Fruit fly (Drosophila melanogaster) whole organism, wandering third instar larva: ENCODE data around the gene CG32267.
A peak's percentile ranks its signal among the peaks of the same experiment; 100 is the strongest.

Source experiments
- Abd-B ChIP-seq: fragments of >200 bp; optimal IDR thresholded peaks from 2 replicates; lab custom pipeline; 2017; ENCODE audit warnings: missing biosample characterization, missing genetic modification characterization
- CG32264 ChIP-seq: fragments of 200-800 bp; sonication (Bioruptor generic); optimal IDR thresholded peaks from 2 replicates; lab custom pipeline; 2016; ENCODE audit warnings: missing biosample characterization, missing genetic modification characterization
- CG9705 ChIP-seq: fragments of 200-800 bp; sonication (Bioruptor generic); optimal IDR thresholded peaks from 2 replicates; lab custom pipeline; 2018; ENCODE audit warnings: missing biosample characterization, mild to moderate bottlenecking, missing genetic modification characterization
- CrebA ChIP-seq: fragments of 200-800 bp; sonication (Bioruptor generic); optimal IDR thresholded peaks from 2 replicates; lab custom pipeline; 2016; ENCODE audit warnings: missing biosample characterization, mild to moderate bottlenecking, missing genetic modification characterization, borderline replicate concordance
- Dfd ChIP-seq: fragments of >200 bp; optimal IDR thresholded peaks from 2 replicates; lab custom pipeline; 2017; ENCODE audit warnings: missing biosample characterization, missing genetic modification characterization
- Dif ChIP-seq: fragments of 200-275, 200-300 bp; sonication (Bioruptor generic); optimal IDR thresholded peaks from 2 replicates; lab custom pipeline; 2018; ENCODE audit warnings: missing biosample characterization, missing genetic modification characterization; ENCODE audit not compliant: partially characterized antibody
- GATAd ChIP-seq: sonication (Bioruptor generic); optimal IDR thresholded peaks from 2 replicates; lab custom pipeline; 2016; ENCODE audit warnings: missing biosample characterization, missing genetic modification characterization
- HLH106 ChIP-seq: fragments of 200-800 bp; optimal IDR thresholded peaks from 3 replicates; lab custom pipeline; 2019; ENCODE audit warnings: missing biosample characterization, mild to moderate bottlenecking, missing genetic modification characterization, moderate library complexity
- Hnf4 ChIP-seq: fragments of 200-800 bp; sonication (Bioruptor generic); optimal IDR thresholded peaks from 2 replicates; lab custom pipeline; 2016; ENCODE audit warnings: missing biosample characterization, mild to moderate bottlenecking, missing genetic modification characterization
- Hr78 ChIP-seq: fragments of >200 bp; optimal IDR thresholded peaks from 2 replicates; lab custom pipeline; 2017; ENCODE audit warnings: missing biosample characterization, missing genetic modification characterization
- Hr83 ChIP-seq: fragments of 200-300 bp; sonication (Bioruptor generic); optimal IDR thresholded peaks from 2 replicates; lab custom pipeline; 2016; ENCODE audit warnings: missing biosample characterization, mild to moderate bottlenecking, missing genetic modification characterization, moderate library complexity; ENCODE audit not compliant: poor library complexity, severe bottlenecking
- Jra ChIP-seq: sonication (Bioruptor generic); optimal IDR thresholded peaks from 2 replicates; lab custom pipeline; 2016; ENCODE audit warnings: missing biosample characterization, missing genetic modification characterization
- Mio ChIP-seq: sonication (Bioruptor generic); optimal IDR thresholded peaks from 2 replicates; lab custom pipeline; 2016; ENCODE audit warnings: missing biosample characterization, missing genetic modification characterization
- Myc ChIP-seq: fragments of >200 bp; optimal IDR thresholded peaks from 2 replicates; lab custom pipeline; 2017
- N ChIP-seq: fragments of >200 bp; optimal IDR thresholded peaks from 2 replicates; lab custom pipeline; 2018; ENCODE audit warnings: missing biosample characterization, missing external identifiers, missing genetic modification characterization
- OdsH ChIP-seq: fragments of 200-800 bp; sonication (Bioruptor generic); optimal IDR thresholded peaks from 2 replicates; lab custom pipeline; 2016; ENCODE audit warnings: missing biosample characterization, mild to moderate bottlenecking, missing genetic modification characterization
- Rel ChIP-seq, 2 experiments: fragments of 200-800 bp; sonication (Bioruptor generic) in 1 of 2; optimal IDR thresholded peaks; 2 replicates in 1 of 2; 3 replicates in 1 of 2; lab custom pipeline; 2016 to 2019; ENCODE audit warnings: mild to moderate bottlenecking in 2 of 2, missing biosample characterization in 2 of 2, missing genetic modification characterization in 2 of 2, moderate library complexity in 1 of 2
- Sp1 ChIP-seq: fragments of 200-800 bp; sonication (Bioruptor generic); optimal IDR thresholded peaks from 3 replicates; lab custom pipeline; 2019; ENCODE audit warnings: missing biosample characterization, mild to moderate bottlenecking, missing genetic modification characterization, moderate library complexity
- Vsx2 ChIP-seq: fragments of 200-300, 225-300 bp; sonication (Bioruptor generic); optimal IDR thresholded peaks from 2 replicates; lab custom pipeline; 2018; ENCODE audit warnings: missing biosample characterization, missing genetic modification characterization; ENCODE audit not compliant: partially characterized antibody
- br ChIP-seq: fragments of 200-800 bp; sonication (Bioruptor generic); optimal IDR thresholded peaks from 2 replicates; lab custom pipeline; 2016; ENCODE audit warnings: missing biosample characterization, missing genetic modification characterization
- brk ChIP-seq: fragments of 200-800 bp; sonication (Bioruptor generic); optimal IDR thresholded peaks from 2 replicates; lab custom pipeline; 2016; ENCODE audit warnings: missing biosample characterization, mild to moderate bottlenecking, missing genetic modification characterization
- dl ChIP-seq, 2 experiments: fragments of 175-275, 200-275 bp in 1 of 2; fragments of 200-275 bp in 1 of 2; sonication (Bioruptor generic); optimal IDR thresholded peaks; lab custom pipeline; 2018; ENCODE audit warnings: mild to moderate bottlenecking in 2 of 2, missing biosample characterization in 2 of 2, missing genetic modification characterization in 2 of 2, moderate library complexity in 2 of 2; ENCODE audit not compliant: partially characterized antibody in 2 of 2, insufficient read depth in 1 of 2
- dmrt93B ChIP-seq: fragments of 200-800 bp; sonication (Bioruptor generic); optimal IDR thresholded peaks from 2 replicates; lab custom pipeline; 2018; ENCODE audit warnings: missing biosample characterization, mild to moderate bottlenecking, missing genetic modification characterization
- dsf ChIP-seq: sonication (Bioruptor generic); optimal IDR thresholded peaks from 2 replicates; lab custom pipeline; 2016; ENCODE audit warnings: missing biosample characterization, missing genetic modification characterization, borderline replicate concordance
- ey ChIP-seq: fragments of 200-800 bp; sonication (Bioruptor generic); optimal IDR thresholded peaks from 2 replicates; lab custom pipeline; 2016; ENCODE audit warnings: missing biosample characterization, missing genetic modification characterization
- foxo ChIP-seq, 2 experiments: fragments of 200-800 bp; sonication (Bioruptor generic); optimal IDR thresholded peaks; 2 replicates in 1 of 2; 3 replicates in 1 of 2; lab custom pipeline; 2016 to 2017; ENCODE audit warnings: missing biosample characterization in 2 of 2, missing genetic modification characterization in 2 of 2
- fru ChIP-seq: fragments of 200-800 bp; sonication (Bioruptor generic); optimal IDR thresholded peaks from 3 replicates; lab custom pipeline; 2016; ENCODE audit warnings: missing biosample characterization, mild to moderate bottlenecking, missing genetic modification characterization
- h ChIP-seq: fragments of 200-800 bp; sonication (Bioruptor generic); optimal IDR thresholded peaks from 3 replicates; lab custom pipeline; 2016; ENCODE audit warnings: missing biosample characterization, mild to moderate bottlenecking, missing genetic modification characterization
- jim ChIP-seq: fragments of 175-275, 200-325 bp; sonication (Bioruptor generic); optimal IDR thresholded peaks from 2 replicates; lab custom pipeline; 2016; ENCODE audit warnings: missing biosample characterization, mild to moderate bottlenecking, missing genetic modification characterization
- lola ChIP-seq: fragments of >200 bp; optimal IDR thresholded peaks from 2 replicates; lab custom pipeline; 2017; ENCODE audit warnings: missing biosample characterization, missing genetic modification characterization
- pan ChIP-seq: fragments of >200 bp; optimal IDR thresholded peaks from 2 replicates; lab custom pipeline; 2017
- psq ChIP-seq: fragments of 200-800 bp; sonication (Bioruptor generic); optimal IDR thresholded peaks from 3 replicates; lab custom pipeline; 2017; ENCODE audit warnings: missing biosample characterization, mild to moderate bottlenecking, missing genetic modification characterization, moderate library complexity
- rgr ChIP-seq: fragments of 200-800 bp; sonication (Bioruptor generic); optimal IDR thresholded peaks from 3 replicates; lab custom pipeline; 2016; ENCODE audit warnings: missing biosample characterization, mild to moderate bottlenecking, missing genetic modification characterization
- sage ChIP-seq: fragments of 200-800 bp; sonication (Bioruptor generic); optimal IDR thresholded peaks from 2 replicates; lab custom pipeline; 2016; ENCODE audit warnings: missing biosample characterization, mild to moderate bottlenecking, missing genetic modification characterization
- sv ChIP-seq: fragments of 200-800 bp; sonication (Bioruptor generic); optimal IDR thresholded peaks from 3 replicates; lab custom pipeline; 2016; ENCODE audit warnings: missing biosample characterization, missing genetic modification characterization
- tai ChIP-seq: sonication (Bioruptor generic); optimal IDR thresholded peaks from 2 replicates; lab custom pipeline; 2016; ENCODE audit warnings: missing biosample characterization, missing genetic modification characterization
- usp ChIP-seq: fragments of >200 bp; optimal IDR thresholded peaks from 2 replicates; lab custom pipeline; 2017; ENCODE audit warnings: missing biosample characterization, missing genetic modification characterization
- woc ChIP-seq: sonication (Bioruptor generic); optimal IDR thresholded peaks from 2 replicates; lab custom pipeline; 2016; ENCODE audit warnings: missing biosample characterization, mild to moderate bottlenecking, missing genetic modification characterization

The CG32267 gene

DNA sequence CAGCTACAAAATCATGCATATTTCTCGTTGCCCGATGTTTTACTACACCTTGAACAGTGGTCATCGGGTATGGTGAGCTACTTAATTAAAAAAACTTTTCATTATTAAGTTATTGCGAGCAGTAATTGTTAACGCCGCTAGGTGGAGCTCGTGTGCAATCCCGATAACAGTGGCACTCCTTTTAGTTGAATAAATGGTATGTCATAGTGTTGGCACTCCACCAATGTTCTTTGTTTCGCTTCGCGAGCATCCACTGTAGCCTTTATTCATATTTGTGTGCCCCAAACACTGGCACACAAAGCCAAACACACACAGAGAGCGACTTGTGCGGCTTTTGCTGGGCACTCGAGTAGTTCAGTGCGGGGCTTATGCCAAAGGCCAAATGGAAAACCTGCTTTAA lies 46.0 kb upstream of the CG32267 start:
- TF ChIP-seq Myc (lab: Kevin White, UChicago) (no peak), dsf (GFP tag; lab: Kevin White, UChicago) (peak; percentile 53), Dif (GFP tag; lab: Kevin White, UChicago) (no peak), Mio (GFP tag; lab: Kevin White, UChicago) (peak; percentile 54), GATAd (peak; percentile 44), CrebA (peak; percentile 22), Vsx2 (GFP tag; lab: Kevin White, UChicago) (peak; percentile 6), Abd-B (no peak), HLH106 (tag; lab: Kevin White, UChicago) (peak; percentile 86), fru (GFP tag; lab: Kevin White, UChicago) (peak; percentile 93), jim (no peak), ey (GFP tag; lab: Kevin White, UChicago) (peak; percentile 96), h (GFP tag; lab: Kevin White, UChicago) (peak; percentile 96), woc (peak; percentile 94), br (peak; percentile 96), psq (GFP tag; lab: Kevin White, UChicago) (peak; percentile 93), N (no peak), Hr78 (GFP tag; lab: Kevin White, UChicago) (no peak), dl (GFP tag; optimal IDR thresholded peaks at IDR 0.05; lab: Kevin White, UChicago; ENCODE audit: insufficient read depth in 1 of 2, partially characterized antibody in 2 of 2) (no peak), Dfd (GFP tag; lab: Kevin White, UChicago) (no peak), foxo (GFP tag; optimal IDR thresholded peaks at IDR 0.05; lab: Kevin White, UChicago) (peak; percentile 82 to 90), Jra (GFP tag; lab: Kevin White, UChicago) (peak; percentile 72), brk (GFP tag; lab: Kevin White, UChicago) (peak; percentile 78), Hr83 (GFP tag; lab: Kevin White, UChicago) (no peak), lola (no peak), Hnf4 (GFP tag; lab: Kevin White, UChicago) (peak; percentile 94), usp (GFP tag; lab: Kevin White, UChicago) (no peak), CG32264 (GFP tag; lab: Kevin White, UChicago) (peak; percentile 91), CG9705 (GFP tag; lab: Kevin White, UChicago) (peak; percentile 73), tai (GFP tag; lab: Kevin White, UChicago) (peak; percentile 87), pan (lab: Kevin White, UChicago) (no peak), sv (GFP tag; lab: Kevin White, UChicago) (peak; percentile 80), dmrt93B (peak; percentile 85), OdsH (peak; percentile 95), Sp1 (peak; percentile 87), sage (peak; percentile 84), rgr (GFP tag; lab: Kevin White, UChicago) (peak; percentile 94), Rel (GFP tag; optimal IDR thresholded peaks at IDR 0.05; lab: Kevin White, UChicago) (peak; percentile 64), Rel (tag; optimal IDR thresholded peaks at IDR 0.05; lab: Kevin White, UChicago) (peak; percentile 29)

DNA sequence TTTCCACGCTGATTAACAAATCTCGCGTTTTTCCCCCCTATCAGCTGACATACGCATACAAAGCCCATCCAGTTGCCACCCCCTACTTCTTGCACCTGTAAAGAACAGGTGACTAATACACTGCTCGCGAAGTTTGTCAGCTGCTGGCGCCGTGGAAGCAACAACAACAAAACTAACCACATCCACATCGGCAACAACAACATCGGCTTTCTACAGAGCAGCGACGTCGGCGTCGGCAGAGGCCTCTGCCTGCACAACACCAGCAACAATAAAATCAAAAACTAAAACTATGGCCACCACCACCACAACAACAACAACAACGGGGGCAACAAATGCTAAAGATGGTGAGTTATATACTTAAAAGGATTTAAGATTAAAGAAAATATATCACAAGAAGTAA lies 44.6 kb upstream of the CG32267 start:
- TF ChIP-seq Abd-B (no peak), tai (GFP tag; lab: Kevin White, UChicago) (no peak), Jra (GFP tag; lab: Kevin White, UChicago) (no peak), fru (GFP tag; lab: Kevin White, UChicago) (no peak), brk (GFP tag; lab: Kevin White, UChicago) (no peak), pan (lab: Kevin White, UChicago) (no peak), Myc (lab: Kevin White, UChicago) (no peak), OdsH (no peak), Hr83 (GFP tag; lab: Kevin White, UChicago) (no peak), N (no peak), Mio (GFP tag; lab: Kevin White, UChicago) (no peak), Rel (GFP tag; optimal IDR thresholded peaks at IDR 0.05; lab: Kevin White, UChicago) (no peak), Rel (tag; optimal IDR thresholded peaks at IDR 0.05; lab: Kevin White, UChicago) (no peak), dmrt93B (no peak), foxo (GFP tag; optimal IDR thresholded peaks at IDR 0.05; lab: Kevin White, UChicago) (no peak), HLH106 (tag; lab: Kevin White, UChicago) (no peak), Dfd (GFP tag; lab: Kevin White, UChicago) (no peak), jim (no peak), CG9705 (GFP tag; lab: Kevin White, UChicago) (no peak)
